Worm (Caenorhabditis elegans) whole organism, L3 larva: ENCODE measurements around the gene Y105C5B.1.

ENCODE experiments used
- ceh-16 ChIP-seq: sonication (generic microtip); optimal IDR thresholded peaks from 2 replicates; lab custom pipeline; 2017; ENCODE audit warnings: missing biosample characterization, missing genetic modification characterization
- lin-15B ChIP-seq: fragments of 150-350 bp; optimal IDR thresholded peaks from 2 replicates; lab custom pipeline; 2014; ENCODE audit warnings: missing biosample characterization, missing genetic modification characterization
- lin-39 ChIP-seq: fragments of 150-350 bp; optimal IDR thresholded peaks from 2 replicates; lab custom pipeline; 2018; ENCODE audit warnings: missing biosample characterization, missing genetic modification reagents, missing genetic modification characterization
- nhr-11 ChIP-seq: fragments of 150-350 bp; optimal IDR thresholded peaks from 2 replicates; lab custom pipeline; 2014; ENCODE audit warnings: missing biosample characterization, missing genetic modification characterization
- nhr-25 ChIP-seq: sonication (generic microtip); optimal IDR thresholded peaks from 2 replicates; lab custom pipeline; 2017; ENCODE audit warnings: missing biosample characterization, missing genetic modification characterization
- nhr-28 ChIP-seq: fragments of 150-350 bp; optimal IDR thresholded peaks from 2 replicates; lab custom pipeline; 2014; ENCODE audit warnings: missing biosample characterization, missing genetic modification characterization
- nhr-43 ChIP-seq: sonication (generic microtip); optimal IDR thresholded peaks from 2 replicates; lab custom pipeline; 2016; ENCODE audit warnings: mild to moderate bottlenecking, missing genetic modification characterization, missing compliant biosample characterization; ENCODE audit not compliant: poor library complexity, severe bottlenecking
- nhr-76 ChIP-seq: fragments of 150-350 bp; sonication (generic microtip); optimal IDR thresholded peaks from 5 replicates; lab custom pipeline; 2014; ENCODE audit warnings: missing biosample characterization, missing genetic modification characterization
- pha-4 ChIP-seq: fragments of 150-350 bp; optimal IDR thresholded peaks from 2 replicates; lab custom pipeline; 2014; ENCODE audit warnings: missing biosample characterization, missing genetic modification reagents, missing genetic modification characterization
- skn-1 ChIP-seq: fragments of 150-350 bp; optimal IDR thresholded peaks from 2 replicates; lab custom pipeline; 2014; ENCODE audit warnings: missing biosample characterization, missing genetic modification characterization
- snpc-4 ChIP-seq: fragments of 150-350 bp; optimal IDR thresholded peaks from 2 replicates; lab custom pipeline; 2014; ENCODE audit warnings: missing biosample characterization, missing genetic modification characterization
- unc-39 ChIP-seq: sonication (generic microtip); optimal IDR thresholded peaks from 4 replicates; lab custom pipeline; 2017; ENCODE audit warnings: missing biosample characterization, missing genetic modification characterization
- zag-1 ChIP-seq: fragments of 150-350 bp; optimal IDR thresholded peaks from 2 replicates; lab custom pipeline; 2014; ENCODE audit warnings: missing biosample characterization, missing genetic modification characterization
- ztf-11 ChIP-seq: fragments of 150-350 bp; optimal IDR thresholded peaks from 2 replicates; lab custom pipeline; 2014; ENCODE audit warnings: missing biosample characterization, missing genetic modification characterization

- no peak for TF ChIP-seq nhr-43 (tag; lab: Kevin White, UChicago)
- no peak for TF ChIP-seq nhr-25 (tag; lab: Kevin White, UChicago)
- no peak for TF ChIP-seq zag-1
- no peak for TF ChIP-seq pha-4 (tag; lab: Kevin White, UChicago)
- no peak for TF ChIP-seq lin-15B
- no peak for TF ChIP-seq skn-1 (tag; lab: Kevin White, UChicago)
- no peak for TF ChIP-seq nhr-11
- no peak for TF ChIP-seq lin-39
- no peak for TF ChIP-seq nhr-28 (tag; lab: Kevin White, UChicago)
- no peak for TF ChIP-seq unc-39
- no peak for TF ChIP-seq ceh-16 (tag; lab: Kevin White, UChicago)
- TF ChIP-seq nhr-76 (tag; lab: Kevin White, UChicago), result no peak
- no peak for TF ChIP-seq ztf-11 (tag; lab: Kevin White, UChicago)
- TF ChIP-seq snpc-4 (tag; lab: Kevin White, UChicago), result no peak
These were observed at the start of gene Y105C5B.1 for ce11 chrIV:15870356-15870755.
